Fruit fly (Drosophila melanogaster) whole organism, embryonic: ENCODE results near the gene CG15641.

Experiments
- Awh ChIP-seq: fragments of 200-800 bp; sonication (Bioruptor generic); IDR thresholded peaks from 2 replicates; pipeline ENCODE4, ENCODE4 v1.3.6; 2022; ENCODE audit warnings: missing biosample characterization, missing genetic modification characterization
- CG10267 ChIP-seq: fragments of 200-800 bp; sonication (Bioruptor generic); optimal IDR thresholded peaks from 2 replicates; lab custom pipeline; 2018; ENCODE audit warnings: missing biosample characterization, mild to moderate bottlenecking, missing genetic modification characterization, moderate library complexity
- CG10543 ChIP-seq: fragments of 200-800 bp; sonication (Bioruptor generic); optimal IDR thresholded peaks from 3 replicates; lab custom pipeline; 2017; ENCODE audit warnings: missing biosample characterization, mild to moderate bottlenecking, missing genetic modification characterization, moderate library complexity
- CG10654 ChIP-seq: fragments of 200-800 bp; sonication (Bioruptor generic); optimal IDR thresholded peaks from 2 replicates; lab custom pipeline; 2016; ENCODE audit warnings: missing biosample characterization, missing genetic modification characterization
- CG10959 ChIP-seq: fragments of 200-800 bp; sonication (Bioruptor generic); IDR thresholded peaks from 2 replicates; pipeline ENCODE4 v1.3.6; 2022; ENCODE audit warnings: missing biosample characterization, missing genetic modification characterization
- CG10979 ChIP-seq: fragments of 200-800 bp; sonication (Bioruptor generic); optimal IDR thresholded peaks from 2 replicates; lab custom pipeline; 2018; ENCODE audit warnings: missing biosample characterization, mild to moderate bottlenecking, missing genetic modification characterization, moderate library complexity
- CG12219 ChIP-seq: fragments of 200-800 bp; sonication (Bioruptor generic); optimal IDR thresholded peaks from 3 replicates; lab custom pipeline; 2018; ENCODE audit warnings: missing biosample characterization, mild to moderate bottlenecking, missing genetic modification characterization
- CG12236 ChIP-seq: fragments of 200-800 bp; sonication (Bioruptor generic); optimal IDR thresholded peaks from 2 replicates; lab custom pipeline; 2016; ENCODE audit warnings: missing biosample characterization, missing genetic modification characterization
- CG12769 ChIP-seq: fragments of 200-800 bp; sonication (Bioruptor generic); optimal IDR thresholded peaks from 2 replicates; lab custom pipeline; 2019; ENCODE audit warnings: missing biosample characterization, mild to moderate bottlenecking, missing genetic modification characterization, moderate library complexity
- CG14441 ChIP-seq: fragments of 200-800 bp; sonication (Bioruptor generic); IDR thresholded peaks from 2 replicates; pipeline ENCODE4 v1.3.6; 2022; ENCODE audit warnings: missing biosample characterization, missing genetic modification characterization
- CG17186 ChIP-seq: fragments of 200-800 bp; sonication (Bioruptor generic); optimal IDR thresholded peaks from 3 replicates; lab custom pipeline; 2017; ENCODE audit warnings: missing biosample characterization, missing genetic modification reagents, missing genetic modification characterization
- CG17802 ChIP-seq: fragments of 200-800 bp; sonication (Bioruptor generic); optimal IDR thresholded peaks from 2 replicates; lab custom pipeline; 2018; ENCODE audit warnings: missing biosample characterization, mild to moderate bottlenecking, missing genetic modification characterization, moderate library complexity
- CG33557 ChIP-seq: fragments of 200-800 bp; sonication (Bioruptor generic); optimal IDR thresholded peaks from 2 replicates; lab custom pipeline; 2019; ENCODE audit warnings: missing biosample characterization, mild to moderate bottlenecking, missing genetic modification characterization, moderate library complexity
- CG4707 ChIP-seq: fragments of 200-800 bp; sonication (Bioruptor generic); optimal IDR thresholded peaks from 2 replicates; lab custom pipeline; 2018; ENCODE audit warnings: missing biosample characterization, mild to moderate bottlenecking, missing genetic modification characterization, moderate library complexity
- CG6654 ChIP-seq: fragments of 200-800 bp; sonication (Bioruptor generic); optimal IDR thresholded peaks from 2 replicates; lab custom pipeline; 2017; ENCODE audit warnings: missing biosample characterization, mild to moderate bottlenecking, missing genetic modification characterization
- CG6683 ChIP-seq: fragments of 200-800 bp; sonication (Bioruptor generic); optimal IDR thresholded peaks from 2 replicates; lab custom pipeline; 2017; ENCODE audit warnings: missing biosample characterization, mild to moderate bottlenecking, missing genetic modification characterization, missing genetic modification reagents
- CG7786 ChIP-seq: fragments of 200-800 bp; sonication (Bioruptor generic); optimal IDR thresholded peaks from 2 replicates; lab custom pipeline; 2016; ENCODE audit warnings: missing biosample characterization, missing genetic modification characterization
- CG7987 ChIP-seq: fragments of 200-800 bp; sonication (Bioruptor generic); optimal IDR thresholded peaks from 2 replicates; lab custom pipeline; 2018; ENCODE audit warnings: missing biosample characterization, mild to moderate bottlenecking, missing genetic modification characterization, moderate library complexity
- CG8944 ChIP-seq: fragments of 200-800 bp; sonication (Bioruptor generic); optimal IDR thresholded peaks from 3 replicates; lab custom pipeline; 2016; ENCODE audit warnings: missing biosample characterization, missing genetic modification characterization
- CG9932 ChIP-seq: fragments of 200-800 bp; sonication (Bioruptor generic); IDR thresholded peaks from 2 replicates; pipeline ENCODE4 v1.3.6; 2022; ENCODE audit warnings: missing biosample characterization, missing genetic modification characterization
- Camta ChIP-seq: fragments of 200-800 bp; sonication (Bioruptor generic); optimal IDR thresholded peaks from 2 replicates; lab custom pipeline; 2016; ENCODE audit warnings: missing biosample characterization, missing genetic modification characterization
- Ets65A ChIP-seq: fragments of 200-800 bp; sonication (Bioruptor generic); peaks from one replicate; lab custom pipeline; 2016; ENCODE audit warnings: missing biosample characterization, missing genetic modification characterization
- MTF-1 ChIP-seq: fragments of 200-800 bp; sonication (Bioruptor generic); optimal IDR thresholded peaks from 2 replicates; lab custom pipeline; 2018; ENCODE audit warnings: missing biosample characterization, mild to moderate bottlenecking, missing genetic modification characterization, borderline replicate concordance
- Med ChIP-seq: fragments of 200-800 bp; sonication (Bioruptor generic); peaks from one replicate; lab custom pipeline; 2016; ENCODE audit warnings: missing biosample characterization, missing genetic modification characterization, mild to moderate bottlenecking, inconsistent platforms, moderate library complexity
- Meics ChIP-seq: fragments of 200-800 bp; sonication (Bioruptor generic); optimal IDR thresholded peaks from 2 replicates; lab custom pipeline; 2017; ENCODE audit warnings: missing biosample characterization, mild to moderate bottlenecking, missing genetic modification characterization
- Myb ChIP-seq: fragments of 200-800 bp; sonication (Bioruptor generic); optimal IDR thresholded peaks from 2 replicates; lab custom pipeline; 2016; ENCODE audit warnings: missing biosample characterization, missing genetic modification characterization
- Vsx1 ChIP-seq: fragments of 200-800 bp; sonication (Bioruptor generic); optimal IDR thresholded peaks from 2 replicates; lab custom pipeline; 2017; ENCODE audit warnings: missing biosample characterization, mild to moderate bottlenecking, missing genetic modification characterization, missing genetic modification reagents
- bab2 ChIP-seq: fragments of 200-800 bp; sonication (Bioruptor generic); optimal IDR thresholded peaks from 2 replicates; lab custom pipeline; 2016; ENCODE audit warnings: missing biosample characterization, missing genetic modification characterization
- chn ChIP-seq: fragments of 200-800 bp; sonication (Bioruptor generic); optimal IDR thresholded peaks from 2 replicates; lab custom pipeline; 2016; ENCODE audit warnings: missing biosample characterization, missing genetic modification characterization
- cwo ChIP-seq: fragments of 200-800 bp; sonication (Bioruptor generic); optimal IDR thresholded peaks from 3 replicates; lab custom pipeline; 2017; ENCODE audit warnings: missing biosample characterization, missing genetic modification characterization, mild to moderate bottlenecking, moderate library complexity, missing genetic modification reagents
- dmrt99B ChIP-seq: fragments of 200-800 bp; sonication (Bioruptor generic); optimal IDR thresholded peaks from 2 replicates; lab custom pipeline; 2018; ENCODE audit warnings: missing biosample characterization, mild to moderate bottlenecking, missing genetic modification characterization, moderate library complexity
- emc ChIP-seq: fragments of 200-800 bp; sonication (Bioruptor generic); optimal IDR thresholded peaks from 2 replicates; lab custom pipeline; 2016; ENCODE audit warnings: missing biosample characterization, missing genetic modification characterization
- grn ChIP-seq: fragments of 200-800 bp; sonication (Bioruptor generic); optimal IDR thresholded peaks from 3 replicates; lab custom pipeline; 2017; ENCODE audit warnings: missing biosample characterization, missing genetic modification characterization
- gt ChIP-seq: fragments of 200-800 bp; sonication (Bioruptor generic); IDR thresholded peaks from 2 replicates; pipeline ENCODE4 v1.3.6; 2022; ENCODE audit warnings: missing biosample characterization, missing genetic modification characterization
- hkb ChIP-seq, 2 experiments: fragments of 200-800 bp in 1 of 2; fragments of >200 bp in 1 of 2; sonication (Bioruptor generic) in 1 of 2; IDR thresholded peaks in 1 of 2; optimal IDR thresholded peaks in 1 of 2; 2 replicates each; pipeline versions ENCODE4 v1.3.6 to Lab custom; 2017 to 2022; ENCODE audit warnings: missing biosample characterization in 1 of 2, missing genetic modification characterization in 1 of 2
- lab ChIP-seq: fragments of 200-800 bp; sonication (Bioruptor generic); optimal IDR thresholded peaks from 3 replicates; lab custom pipeline; 2017; ENCODE audit warnings: missing biosample characterization, missing genetic modification characterization, mild to moderate bottlenecking, moderate library complexity, missing genetic modification reagents
- mirr ChIP-seq: fragments of 200-800 bp; sonication (Bioruptor generic); optimal IDR thresholded peaks from 3 replicates; lab custom pipeline; 2018; ENCODE audit warnings: missing biosample characterization, mild to moderate bottlenecking, missing genetic modification characterization
- mld ChIP-seq: fragments of 200-800 bp; sonication (Bioruptor generic); IDR thresholded peaks from 3 replicates; pipeline ENCODE4 v1.3.6; 2022; ENCODE audit warnings: missing biosample characterization, missing genetic modification characterization; ENCODE audit not compliant: partially characterized antibody
- nau ChIP-seq: fragments of 200-800 bp; sonication (Bioruptor generic); optimal IDR thresholded peaks from 3 replicates; lab custom pipeline; 2017; ENCODE audit warnings: missing biosample characterization, mild to moderate bottlenecking, missing genetic modification characterization, missing genetic modification reagents
- peb ChIP-seq: fragments of 200-800 bp; sonication (Bioruptor generic); IDR thresholded peaks from 2 replicates; pipeline ENCODE4 v1.3.6; 2022; ENCODE audit warnings: missing biosample characterization, missing genetic modification characterization
- pnt ChIP-seq: fragments of 200-800 bp; sonication (Bioruptor generic); optimal IDR thresholded peaks from 3 replicates; lab custom pipeline; 2016; ENCODE audit warnings: missing biosample characterization, missing genetic modification characterization
- pum ChIP-seq: fragments of 200-800 bp; sonication (Bioruptor generic); optimal IDR thresholded peaks from 2 replicates; lab custom pipeline; 2016; ENCODE audit warnings: missing biosample characterization, missing genetic modification characterization
- ranshi ChIP-seq: fragments of 200-800 bp; sonication (Bioruptor generic); IDR thresholded peaks from 2 replicates; pipeline ENCODE4 v1.3.6; 2022; ENCODE audit warnings: missing biosample characterization, missing genetic modification characterization
- schlank ChIP-seq: fragments of 200-800 bp; sonication (Bioruptor generic); optimal IDR thresholded peaks from 2 replicates; lab custom pipeline; 2018; ENCODE audit warnings: missing biosample characterization, mild to moderate bottlenecking, missing genetic modification characterization
- sd ChIP-seq: fragments of 200-800 bp; sonication (Bioruptor generic); optimal IDR thresholded peaks from 3 replicates; lab custom pipeline; 2018; ENCODE audit warnings: missing biosample characterization, mild to moderate bottlenecking, missing genetic modification characterization, moderate library complexity
- sens ChIP-seq: fragments of 200-800 bp; sonication (Bioruptor generic); peaks from one replicate; lab custom pipeline; 2016; ENCODE audit warnings: missing biosample characterization, missing genetic modification characterization
- so ChIP-seq: fragments of 200-800 bp; sonication (Bioruptor generic); IDR thresholded peaks from 3 replicates; pipeline ENCODE4 v1.3.6; 2022; ENCODE audit warnings: missing biosample characterization, missing genetic modification characterization
- unpg ChIP-seq: fragments of 200-800 bp; sonication (Bioruptor generic); optimal IDR thresholded peaks from 3 replicates; lab custom pipeline; 2018; ENCODE audit warnings: missing biosample characterization, mild to moderate bottlenecking, missing genetic modification characterization, moderate library complexity
- z ChIP-seq: fragments of 200-800 bp; sonication (Bioruptor generic); IDR thresholded peaks from 3 replicates; pipeline ENCODE4 v1.3.6; 2022; ENCODE audit warnings: missing biosample characterization, missing genetic modification characterization

CG15641 gene

dm6 chrX:15499996-15500904, 32.6 kb downstream of the CG15641 start (continued):
- TF ChIP-seq hkb (optimal IDR thresholded peaks at IDR 0.05; lab: Kevin White, UChicago): no peak
- TF ChIP-seq hkb (GFP tag; IDR thresholded peaks at IDR 0.05; lab: Robert Waterston, UW): no peak
- no peak for TF ChIP-seq dmrt99B
- no peak for TF ChIP-seq Med
- TF ChIP-seq sd: peak; percentile 93
- no peak for TF ChIP-seq unpg
- TF ChIP-seq so (GFP tag; lab: Robert Waterston, UW): no peak
- TF ChIP-seq mld (GFP tag; lab: Robert Waterston, UW): no peak
- no peak for TF ChIP-seq pum (GFP tag; lab: Kevin White, UChicago)
- TF ChIP-seq Myb (GFP tag; lab: Kevin White, UChicago): no peak
- no peak for TF ChIP-seq bab2 (GFP tag; lab: Kevin White, UChicago)
- peak; percentile 52 for TF ChIP-seq mirr
- no peak for TF ChIP-seq CG8944 (GFP tag; lab: Kevin White, UChicago)
- no peak for TF ChIP-seq CG12769 (tag; lab: Kevin White, UChicago)
- no peak for TF ChIP-seq CG7987 (GFP tag; lab: Kevin White, UChicago)
- peak; percentile 40 for TF ChIP-seq cwo (GFP tag; lab: Kevin White, UChicago)
- TF ChIP-seq lab: peak; percentile 16
- TF ChIP-seq CG7786 (GFP tag; lab: Kevin White, UChicago): no peak
- TF ChIP-seq MTF-1 (GFP tag; lab: Kevin White, UChicago): no peak
- no peak for TF ChIP-seq peb (GFP tag; lab: Robert Waterston, UW)
- TF ChIP-seq CG12219 (GFP tag; lab: Kevin White, UChicago): no peak
- TF ChIP-seq CG17186 (GFP tag; lab: Kevin White, UChicago): no peak
- TF ChIP-seq nau (GFP tag; lab: Kevin White, UChicago): no peak
- no peak for TF ChIP-seq CG14441
- TF ChIP-seq gt (GFP tag; lab: Robert Waterston, UW): no peak
- peak; percentile 19 for TF ChIP-seq Vsx1 (GFP tag; lab: Kevin White, UChicago)
- TF ChIP-seq CG10654 (GFP tag; lab: Kevin White, UChicago): no peak
- TF ChIP-seq CG10979 (tag; lab: Kevin White, UChicago): no peak
- TF ChIP-seq chn (GFP tag; lab: Kevin White, UChicago): no peak
- no peak for TF ChIP-seq z (GFP tag; lab: Robert Waterston, UW)
- TF ChIP-seq CG10543 (GFP tag; lab: Kevin White, UChicago): no peak
- TF ChIP-seq CG17802 (tag; lab: Kevin White, UChicago): no peak
- TF ChIP-seq CG33557 (GFP tag; lab: Kevin White, UChicago): no peak
- no peak for TF ChIP-seq CG6654 (GFP tag; lab: Kevin White, UChicago)
- TF ChIP-seq CG10959 (GFP tag; lab: Robert Waterston, UW): no peak
- peak; percentile 16 for TF ChIP-seq Ets65A (GFP tag; lab: Kevin White, UChicago)

dm6 chrX:15501706-15502267, 34.1 kb downstream of the CG15641 start:
- no peak for TF ChIP-seq pnt (GFP tag; lab: Kevin White, UChicago)
- TF ChIP-seq CG12236 (GFP tag; lab: Kevin White, UChicago): no peak
- TF ChIP-seq schlank (tag; lab: Kevin White, UChicago): no peak
- peak; percentile 37 for TF ChIP-seq sens
- no peak for TF ChIP-seq Camta (GFP tag; lab: Kevin White, UChicago)
- TF ChIP-seq grn (GFP tag; lab: Kevin White, UChicago): peak; percentile 37
- TF ChIP-seq Meics (GFP tag; lab: Kevin White, UChicago): peak; percentile 21
- no peak for TF ChIP-seq CG4707 (GFP tag; lab: Kevin White, UChicago)
- no peak for TF ChIP-seq CG10267 (tag; lab: Kevin White, UChicago)
- TF ChIP-seq CG9932 (GFP tag; lab: Robert Waterston, UW): no peak
- no peak for TF ChIP-seq ranshi
- TF ChIP-seq emc (GFP tag; lab: Kevin White, UChicago): no peak
- no peak for TF ChIP-seq Awh (GFP tag; lab: Robert Waterston, UW)
- no peak for TF ChIP-seq CG6683
- peak; percentile 5 for TF ChIP-seq CG12769 (tag; lab: Kevin White, UChicago)
